Worm (Caenorhabditis elegans): ENCODE results near the gene alh-2.

Gene alh-2

ce11 chrV:1693876-1694275 is 49.9 kb downstream of the alh-2 start, which contains the start of gene Y46H3C.7:
Gene Y46H3C.7, minus strand, starts transcription at chrV:1694022.
- TF ChIP-seq aptf-3 (GFP tag; IDR thresholded peaks at IDR 0.05) (0 out of 2 replicates have a peak, but pooled peaks have one; percentile 60), hmg-1.2 (GFP tag; IDR thresholded peaks at IDR 0.05) (peak; percentile 65), aptf-2 (GFP tag; conservative IDR thresholded peaks at IDR 0.05) (peak; percentile 94)

All from whole organism, young adult.